Worm (Caenorhabditis elegans): ENCODE results near the gene M163.7.

Gene M163.7

ce11 chrX:14503800-14504550 is 39.4 kb downstream of the M163.7 start, which contains the start of gene M163.1 (continued):
- TF ChIP-seq aptf-2 (GFP tag; conservative IDR thresholded peaks at IDR 0.05) (no peak), attf-6 (GFP tag; IDR thresholded peaks at IDR 0.05) (no peak), C06A6.2 (GFP tag; conservative IDR thresholded peaks at IDR 0.05) (no peak), egrh-3 (GFP tag; IDR thresholded peaks at IDR 0.05) (peak; percentile 29; the same call in 1 of the 2 replicates), nfyb-1 (GFP tag; IDR thresholded peaks at IDR 0.05) (no peak)

ce11 chrX:14504551-14504902 is 39.9 kb downstream of the M163.7 start:
- no peak for TF ChIP-seq dpff-1 (tag; optimal IDR thresholded peaks at IDR 0.05)
- TF ChIP-seq ZK185.1 (tag; optimal IDR thresholded peaks at IDR 0.05; ENCODE audit: poor library complexity, severe bottlenecking) = no peak
- no peak; the same call in 1 of the 2 replicates for TF ChIP-seq egl-44 (GFP tag; IDR thresholded peaks at IDR 0.05)
- TF ChIP-seq rcor-1 (GFP tag; IDR thresholded peaks at IDR 0.05) = no peak
- TF ChIP-seq madf-8 (GFP tag; conservative IDR thresholded peaks at IDR 0.05) = no peak
- no peak for TF ChIP-seq somi-1 (GFP tag; optimal IDR thresholded peaks at IDR 0.05)
- peak; percentile 38 for TF ChIP-seq nhr-80 (tag; optimal IDR thresholded peaks at IDR 0.05)
- no peak for TF ChIP-seq nhr-27 (tag; optimal IDR thresholded peaks at IDR 0.05)

ce11 chrX:14505578-14506353 is 41.2 kb downstream of the M163.7 start:
- no peak for TF ChIP-seq mxl-1 (tag; optimal IDR thresholded peaks at IDR 0.05)
- TF ChIP-seq aptf-2 (GFP tag; conservative IDR thresholded peaks at IDR 0.05) = no peak
- no peak for TF ChIP-seq mes-4 (tag; optimal IDR thresholded peaks at IDR 0.05)
- TF ChIP-seq egl-44 (GFP tag; IDR thresholded peaks at IDR 0.05) = no peak
- TF ChIP-seq lin-26 (GFP tag; IDR thresholded peaks at IDR 0.05) = peak; percentile 36; the same call in 1 of the 2 replicates
- TF ChIP-seq let-526 (GFP tag; IDR thresholded peaks at IDR 0.05) = peak; percentile 23; the same call in 1 of the 2 replicates
- 0 out of 2 replicates have a peak, but pooled peaks have one; percentile 21 for TF ChIP-seq mcd-1 (GFP tag; IDR thresholded peaks at IDR 0.05)
- TF ChIP-seq hlh-12 (tag; optimal IDR thresholded peaks at IDR 0.05) = no peak
- no peak for TF ChIP-seq ceh-58 (GFP tag; IDR thresholded peaks at IDR 0.05)
- TF ChIP-seq Y67H2A.10 (GFP tag; conservative IDR thresholded peaks at IDR 0.05) = no peak
- TF ChIP-seq ets-4 (GFP tag; optimal IDR thresholded peaks at IDR 0.05) = peak; percentile 36
- no peak for TF ChIP-seq egl-18 (GFP tag; IDR thresholded peaks at IDR 0.05)
- TF ChIP-seq sdz-38 (tag; optimal IDR thresholded peaks at IDR 0.05) = no peak
- TF ChIP-seq C17E4.6 (GFP tag; IDR thresholded peaks at IDR 0.05) = no peak
- TF ChIP-seq snpc-3.4 (tag; optimal IDR thresholded peaks at IDR 0.05) = no peak
- TF ChIP-seq unc-130 (GFP tag; optimal IDR thresholded peaks at IDR 0.05) = no peak
- no peak for TF ChIP-seq madf-8 (GFP tag; conservative IDR thresholded peaks at IDR 0.05)
- no peak for TF ChIP-seq hmg-20 (GFP tag; IDR thresholded peaks at IDR 0.05)
- no peak for TF ChIP-seq Y53F4B.3 (GFP tag; IDR thresholded peaks at IDR 0.05)
- TF ChIP-seq tbp1 (GFP tag; optimal IDR thresholded peaks at IDR 0.05) = peak; percentile 16
- no peak for TF ChIP-seq ekl-4 (GFP tag; IDR thresholded peaks at IDR 0.05)
- no peak for TF ChIP-seq nfyb-1 (GFP tag; IDR thresholded peaks at IDR 0.05)
- no peak for TF ChIP-seq lsl-1 (GFP tag; optimal IDR thresholded peaks at IDR 0.05)
- no peak for TF ChIP-seq sea-2 (GFP tag; IDR thresholded peaks at IDR 0.05)
- TF ChIP-seq bed-2 (GFP tag; IDR thresholded peaks at IDR 0.05) = no peak
- TF ChIP-seq ztf-28 (GFP tag; IDR thresholded peaks at IDR 0.05) = no peak
- TF ChIP-seq ZK185.1 (tag; optimal IDR thresholded peaks at IDR 0.05; ENCODE audit: poor library complexity, severe bottlenecking) = no peak
- no peak for TF ChIP-seq snpc-1.1 (tag; optimal IDR thresholded peaks at IDR 0.05; ENCODE audit: insufficient read depth)
- TF ChIP-seq let-607 (tag; optimal IDR thresholded peaks at IDR 0.05) = no peak
- no peak for TF ChIP-seq nfya-1 (tag; optimal IDR thresholded peaks at IDR 0.05; ENCODE audit: borderline replicate concordance, insufficient read depth)
- TF ChIP-seq sptf-2 (GFP tag; optimal IDR thresholded peaks at IDR 0.05) = no peak
- TF ChIP-seq madf-10 (tag; optimal IDR thresholded peaks at IDR 0.05) = no peak
- no peak for TF ChIP-seq F23B12.7 (tag; optimal IDR thresholded peaks at IDR 0.05; ENCODE audit: insufficient read depth)
- no peak for TF ChIP-seq tlf-1 (GFP tag; optimal IDR thresholded peaks at IDR 0.05)
